Worm (Caenorhabditis elegans): ENCODE results near the gene ZK180.6.

The ZK180.6 gene

ce11 chrIV:4470885-4471772 is 53.7 kb downstream of the ZK180.6 start (continued):
- TF ChIP-seq athp-1 (tag; optimal IDR thresholded peaks at IDR 0.05) (no peak), ztf-28 (GFP tag; IDR thresholded peaks at IDR 0.05) (no peak), egrh-3 (GFP tag; IDR thresholded peaks at IDR 0.05) (peak; percentile 84), K12H6.12 (tag; optimal IDR thresholded peaks at IDR 0.05) (no peak), K11D2.4 (GFP tag; IDR thresholded peaks at IDR 0.05) (peak; percentile 55; the same call in 1 of the 2 replicates), ZK185.1 (tag; optimal IDR thresholded peaks at IDR 0.05; ENCODE audit: poor library complexity, severe bottlenecking) (no peak), F49E8.2 (tag; optimal IDR thresholded peaks at IDR 0.05; ENCODE audit: insufficient read depth) (no peak), F23B12.7 (tag; optimal IDR thresholded peaks at IDR 0.05; ENCODE audit: insufficient read depth) (peak; percentile 10), let-607 (tag; optimal IDR thresholded peaks at IDR 0.05) (no peak), him-1 (tag; optimal IDR thresholded peaks at IDR 0.05) (no peak), ama-1 (optimal IDR thresholded peaks at IDR 0.05) (peak; percentile 47), ama-1 (GFP tag; optimal IDR thresholded peaks at IDR 0.05) (peak in 1 of 2 experiments; percentile 9), ztf-6 (GFP tag; IDR thresholded peaks at IDR 0.05) (no peak), nhr-120 (GFP tag; IDR thresholded peaks at IDR 0.05) (no peak), mcd-1 (GFP tag; IDR thresholded peaks at IDR 0.05) (peak; percentile 58), ceh-91 (GFP tag; IDR thresholded peaks at IDR 0.05) (0 out of 2 replicates have a peak, but pooled peaks have one; percentile 22), snpc-1.3 (tag; optimal IDR thresholded peaks at IDR 0.05; ENCODE audit: insufficient read depth) (peak; percentile 74), ceh-27 (GFP tag; optimal IDR thresholded peaks at IDR 0.05) (no peak), F57C9.4 (tag; optimal IDR thresholded peaks at IDR 0.05) (peak; percentile 60), B0336.3 (GFP tag; IDR thresholded peaks at IDR 0.05) (peak; percentile 51; the same call in 1 of the 2 replicates), attf-6 (GFP tag; IDR thresholded peaks at IDR 0.05) (no peak), xnd-1 (tag; optimal IDR thresholded peaks at IDR 0.05) (no peak), Y67H2A.10 (GFP tag; conservative IDR thresholded peaks at IDR 0.05) (no peak), snpc-1.1 (tag; optimal IDR thresholded peaks at IDR 0.05; ENCODE audit: insufficient read depth) (no peak), ccch-3 (GFP tag; optimal IDR thresholded peaks at IDR 0.05) (no peak), mel-28 (tag; optimal IDR thresholded peaks at IDR 0.05; ENCODE audit: borderline replicate concordance) (no peak), let-526 (GFP tag; IDR thresholded peaks at IDR 0.05) (no peak), atf-7 (tag; optimal IDR thresholded peaks at IDR 0.05) (no peak), ztf-25 (GFP tag; IDR thresholded peaks at IDR 0.05) (no peak), T26A5.8 (tag; optimal IDR thresholded peaks at IDR 0.05) (no peak), repo-1 (tag; optimal IDR thresholded peaks at IDR 0.05) (no peak), lsy-27 (tag; optimal IDR thresholded peaks at IDR 0.05; ENCODE audit: borderline replicate concordance, insufficient read depth) (no peak), attf-3 (GFP tag; conservative IDR thresholded peaks at IDR 0.05) (no peak), nhr-80 (tag; optimal IDR thresholded peaks at IDR 0.05) (peak; percentile 57), Y56A3A.18 (GFP tag; IDR thresholded peaks at IDR 0.05) (0 out of 2 replicates have a peak, but pooled peaks have one; percentile 15), rpc-1 (optimal IDR thresholded peaks at IDR 0.05) (no peak), rpc-1 (tag; optimal IDR thresholded peaks at IDR 0.05) (no peak), cebp-2 (GFP tag; IDR thresholded peaks at IDR 0.05) (0 out of 2 replicates have a peak, but pooled peaks have one; percentile 11)

Measured in whole organism, young adult.